Fruit fly (Drosophila melanogaster) whole organism, embryonic: ENCODE measurements around the gene CG42538.
A peak's percentile ranks its signal among the peaks of the same experiment; 100 is the strongest.

Experiments used
- CG11504 ChIP-seq: fragments of 200-800 bp; sonication (Bioruptor generic); optimal IDR thresholded peaks from 3 replicates; lab custom pipeline; 2019; ENCODE audit warnings: missing biosample characterization, mild to moderate bottlenecking, missing genetic modification characterization, moderate library complexity
- CG11695 ChIP-seq: fragments of 200-800 bp; sonication (Bioruptor generic); IDR thresholded peaks from 3 replicates; pipeline ENCODE4 v1.3.6; 2022; ENCODE audit warnings: missing biosample characterization, missing genetic modification characterization
- CG12219 ChIP-seq: fragments of 200-800 bp; sonication (Bioruptor generic); optimal IDR thresholded peaks from 3 replicates; lab custom pipeline; 2018; ENCODE audit warnings: missing biosample characterization, mild to moderate bottlenecking, missing genetic modification characterization
- CG13296 ChIP-seq: fragments of 200-800 bp; sonication (Bioruptor generic); optimal IDR thresholded peaks from 3 replicates; lab custom pipeline; 2018; ENCODE audit warnings: missing biosample characterization, mild to moderate bottlenecking, missing genetic modification characterization
- CG1529 ChIP-seq: fragments of 200-800 bp; sonication (Bioruptor generic); optimal IDR thresholded peaks from 3 replicates; lab custom pipeline; 2018; ENCODE audit warnings: missing biosample characterization, missing genetic modification characterization
- CG1602 ChIP-seq: fragments of 200-800 bp; sonication (Bioruptor generic); optimal IDR thresholded peaks from 3 replicates; lab custom pipeline; 2016; ENCODE audit warnings: missing biosample characterization, missing genetic modification characterization
- CG17361 ChIP-seq: fragments of 200-800 bp; sonication (Bioruptor generic); IDR thresholded peaks from 3 replicates; pipeline ENCODE4 v1.3.6; 2022; ENCODE audit warnings: missing biosample characterization, missing genetic modification characterization
- CG18262 ChIP-seq: fragments of 200-800 bp; optimal IDR thresholded peaks from 3 replicates; lab custom pipeline; 2019; ENCODE audit warnings: missing biosample characterization, mild to moderate bottlenecking, missing genetic modification characterization, moderate library complexity
- CG2678 ChIP-seq: fragments of 200-800 bp; sonication (Bioruptor generic); optimal IDR thresholded peaks from 3 replicates; lab custom pipeline; 2019; ENCODE audit warnings: missing biosample characterization, mild to moderate bottlenecking, missing genetic modification characterization, moderate library complexity
- CG30431 ChIP-seq: fragments of 200-800 bp; sonication (Bioruptor generic); optimal IDR thresholded peaks from 2 replicates; lab custom pipeline; 2017; ENCODE audit warnings: missing biosample characterization, missing genetic modification characterization
- CG31441 ChIP-seq: fragments of 200-800 bp; sonication (Bioruptor generic); IDR thresholded peaks from 2 replicates; pipeline ENCODE4 v1.3.6; 2022; ENCODE audit warnings: missing biosample characterization, missing genetic modification characterization
- CG3407 ChIP-seq: fragments of 200-800 bp; sonication (Bioruptor generic); optimal IDR thresholded peaks from 2 replicates; lab custom pipeline; 2018; ENCODE audit warnings: missing biosample characterization, mild to moderate bottlenecking, missing genetic modification characterization
- CG6791 ChIP-seq: fragments of 200-800 bp; sonication (Bioruptor generic); IDR thresholded peaks from 3 replicates; pipeline ENCODE4 v1.3.6; 2022; ENCODE audit warnings: missing biosample characterization, missing genetic modification characterization; ENCODE audit not compliant: partially characterized antibody
- CG6813 ChIP-seq: fragments of 200-800 bp; sonication (Bioruptor generic); optimal IDR thresholded peaks from 2 replicates; lab custom pipeline; 2017; ENCODE audit warnings: missing biosample characterization, missing genetic modification characterization, mild to moderate bottlenecking, moderate library complexity, missing genetic modification reagents
- CG8290 ChIP-seq, 3 experiments: fragments of 200-800 bp; sonication (Bioruptor generic); optimal IDR thresholded peaks; 2 replicates each; lab custom pipeline; 2016 to 2019; ENCODE audit warnings: missing biosample characterization in 3 of 3, missing genetic modification characterization in 3 of 3, mild to moderate bottlenecking in 2 of 3, moderate library complexity in 1 of 3
- CG8359 ChIP-seq: fragments of 200-800 bp; sonication (Bioruptor generic); optimal IDR thresholded peaks from 2 replicates; lab custom pipeline; 2017; ENCODE audit warnings: missing biosample characterization, mild to moderate bottlenecking, missing genetic modification characterization, borderline replicate concordance
- CoRest ChIP-seq: fragments of 200-800 bp; sonication (Bioruptor generic); optimal IDR thresholded peaks from 3 replicates; lab custom pipeline; 2018; ENCODE audit warnings: missing biosample characterization, mild to moderate bottlenecking, missing genetic modification characterization, moderate library complexity
- Ets65A ChIP-seq: fragments of 200-800 bp; sonication (Bioruptor generic); peaks from one replicate; lab custom pipeline; 2016; ENCODE audit warnings: missing biosample characterization, missing genetic modification characterization
- Hand ChIP-seq: fragments of 200-800 bp; sonication (Bioruptor generic); optimal IDR thresholded peaks from 2 replicates; lab custom pipeline; 2017; ENCODE audit warnings: mild to moderate bottlenecking, missing biosample characterization, missing genetic modification reagents, missing genetic modification characterization
- PHDP ChIP-seq: fragments of 200-800 bp; sonication (Bioruptor generic); optimal IDR thresholded peaks from 3 replicates; lab custom pipeline; 2018; ENCODE audit warnings: missing biosample characterization, mild to moderate bottlenecking, missing genetic modification characterization, moderate library complexity
- Side ChIP-seq: fragments of 200-800 bp; sonication (Bioruptor generic); optimal IDR thresholded peaks from 2 replicates; lab custom pipeline; 2016; ENCODE audit warnings: missing biosample characterization, missing genetic modification characterization
- Usf ChIP-seq: fragments of 200-800 bp; sonication (Bioruptor generic); optimal IDR thresholded peaks from 2 replicates; lab custom pipeline; 2017; ENCODE audit warnings: missing genotype, missing biosample characterization, missing genetic modification characterization
- crol ChIP-seq: fragments of 200-800 bp; sonication (Bioruptor generic); IDR thresholded peaks from 2 replicates; pipeline ENCODE4 v1.3.6; 2022; ENCODE audit warnings: missing biosample characterization, missing genetic modification characterization
- dati ChIP-seq: fragments of 200-800 bp; sonication (Bioruptor generic); IDR thresholded peaks from 2 replicates; pipeline ENCODE4 v1.3.6; 2022; ENCODE audit warnings: missing biosample characterization, missing genetic modification characterization
- esg ChIP-seq: fragments of 200-800 bp; sonication (Bioruptor generic); conservative IDR thresholded peaks from 2 replicates; pipeline ENCODE4 v1.3.6; 2022; ENCODE audit warnings: missing biosample characterization, missing genetic modification characterization
- hkb ChIP-seq, 2 experiments: fragments of 200-800 bp in 1 of 2; fragments of >200 bp in 1 of 2; sonication (Bioruptor generic) in 1 of 2; IDR thresholded peaks in 1 of 2; optimal IDR thresholded peaks in 1 of 2; 2 replicates each; pipeline versions ENCODE4 v1.3.6 to Lab custom; 2017 to 2022; ENCODE audit warnings: missing biosample characterization in 1 of 2, missing genetic modification characterization in 1 of 2
- lab ChIP-seq: fragments of 200-800 bp; sonication (Bioruptor generic); optimal IDR thresholded peaks from 3 replicates; lab custom pipeline; 2017; ENCODE audit warnings: missing biosample characterization, missing genetic modification characterization, mild to moderate bottlenecking, moderate library complexity, missing genetic modification reagents
- luna ChIP-seq: fragments of 200-800 bp; sonication (Bioruptor generic); optimal IDR thresholded peaks from 2 replicates; lab custom pipeline; 2016; ENCODE audit warnings: missing biosample characterization, missing genetic modification characterization
- nerfin-1 ChIP-seq: fragments of 200-800 bp; sonication (Bioruptor generic); optimal IDR thresholded peaks from 3 replicates; lab custom pipeline; 2019; ENCODE audit warnings: missing biosample characterization, mild to moderate bottlenecking, missing genetic modification characterization, moderate library complexity
- nom ChIP-seq: fragments of 200-800 bp; sonication (Bioruptor generic); optimal IDR thresholded peaks from 2 replicates; lab custom pipeline; 2017; ENCODE audit warnings: missing biosample characterization, missing genetic modification characterization, mild to moderate bottlenecking, moderate library complexity, missing genetic modification reagents
- pan ChIP-seq, 4 experiments: fragments of >200 bp in 3 of 4; fragments of 200-800 bp in 1 of 4; sonication (Bioruptor generic) in 1 of 4; optimal IDR thresholded peaks in 3 of 4; IDR thresholded peaks in 1 of 4; 2 replicates each; pipeline versions ENCODE4 v1.3.6 to Lab custom; 2017 to 2022; ENCODE audit warnings: missing biosample characterization in 2 of 4, missing genetic modification characterization in 2 of 4, mixed read lengths in 1 of 4
- prd ChIP-seq, 3 experiments: fragments of >200 bp in 2 of 3; fragments of 200-800 bp in 1 of 3; sonication (Bioruptor generic) in 1 of 3; optimal IDR thresholded peaks in 2 of 3; IDR thresholded peaks in 1 of 3; 2 replicates in 2 of 3; 3 replicates in 1 of 3; pipeline versions ENCODE4 v1.3.6 to Lab custom; 2017 to 2022; ENCODE audit warnings: missing biosample characterization in 1 of 3, missing genetic modification characterization in 1 of 3
- sc ChIP-seq, 3 experiments: fragments of >200 bp in 2 of 3; fragments of 200-800 bp in 1 of 3; sonication (Bioruptor generic) in 1 of 3; optimal IDR thresholded peaks; 2 replicates in 2 of 3; 3 replicates in 1 of 3; lab custom pipeline; 2017; ENCODE audit warnings: mild to moderate bottlenecking in 1 of 3, missing biosample characterization in 1 of 3, missing genetic modification characterization in 1 of 3, missing genetic modification reagents in 1 of 3
- sd ChIP-seq: fragments of 200-800 bp; sonication (Bioruptor generic); optimal IDR thresholded peaks from 3 replicates; lab custom pipeline; 2018; ENCODE audit warnings: missing biosample characterization, mild to moderate bottlenecking, missing genetic modification characterization, moderate library complexity
- sens ChIP-seq: fragments of 200-800 bp; sonication (Bioruptor generic); peaks from one replicate; lab custom pipeline; 2016; ENCODE audit warnings: missing biosample characterization, missing genetic modification characterization
- twi ChIP-seq: fragments of 200-800 bp; optimal IDR thresholded peaks from 2 replicates; lab custom pipeline; 2019; ENCODE audit warnings: missing biosample characterization, mild to moderate bottlenecking, missing genetic modification characterization, moderate library complexity
- unpg ChIP-seq: fragments of 200-800 bp; sonication (Bioruptor generic); optimal IDR thresholded peaks from 3 replicates; lab custom pipeline; 2018; ENCODE audit warnings: missing biosample characterization, mild to moderate bottlenecking, missing genetic modification characterization, moderate library complexity

The CG42538 gene

dm6 chr3L:16043045-16043781 is 8.9 kb downstream of the CG42538 start (continued):
- TF ChIP-seq luna (GFP tag; lab: Kevin White, UChicago) (no peak), CG2678 (peak; percentile 66), CG18262 (tag; lab: Kevin White, UChicago) (peak; percentile 85), nom (GFP tag; lab: Kevin White, UChicago) (peak; percentile 85), hkb (optimal IDR thresholded peaks at IDR 0.05; lab: Kevin White, UChicago) (no peak), hkb (GFP tag; IDR thresholded peaks at IDR 0.05; lab: Robert Waterston, UW) (peak; percentile 69), CG17361 (GFP tag; lab: Robert Waterston, UW) (peak; percentile 76; the same call in 2 of the 3 replicates), CG11695 (0 out of 3 replicates have a peak, but pooled peaks have one; percentile 48), nerfin-1 (peak; percentile 29), Ets65A (GFP tag; lab: Kevin White, UChicago) (no peak), pan (optimal IDR thresholded peaks at IDR 0.05; lab: Kevin White, UChicago) (no peak), pan (GFP tag; optimal IDR thresholded peaks at IDR 0.05 in 1 of 2, IDR thresholded peaks at IDR 0.05 in 1 of 2) (peak in 1 of 2 experiments; percentile 31), CG6791 (GFP tag; lab: Robert Waterston, UW) (peak; percentile 50; the same call in 1 of the 3 replicates), CG12219 (GFP tag; lab: Kevin White, UChicago) (no peak), esg (GFP tag; lab: Robert Waterston, UW) (peak; percentile 20; the same call in 1 of the 2 replicates), CoRest (tag; lab: Kevin White, UChicago) (peak; percentile 62), twi (tag; lab: Kevin White, UChicago) (peak; percentile 43), CG31441 (peak; percentile 66), CG8290 (GFP tag; optimal IDR thresholded peaks at IDR 0.05; lab: Kevin White, UChicago) (peak; percentile 30), CG8290 (tag; optimal IDR thresholded peaks at IDR 0.05; lab: Kevin White, UChicago) (no peak), sc (optimal IDR thresholded peaks at IDR 0.05; lab: Kevin White, UChicago) (no peak), sc (GFP tag; optimal IDR thresholded peaks at IDR 0.05; lab: Kevin White, UChicago) (peak; percentile 28), dati (no peak), crol (GFP tag; lab: Robert Waterston, UW) (peak; percentile 93), CG30431 (GFP tag; lab: Kevin White, UChicago) (peak; percentile 27), CG1529 (GFP tag; lab: Kevin White, UChicago) (peak; percentile 30), prd (optimal IDR thresholded peaks at IDR 0.05; lab: Kevin White, UChicago) (no peak), prd (GFP tag; IDR thresholded peaks at IDR 0.05; lab: Robert Waterston, UW) (peak; percentile 52; the same call in 1 of the 3 replicates), CG13296 (peak; percentile 42), Hand (GFP tag; lab: Kevin White, UChicago) (no peak), sd (tag; lab: Kevin White, UChicago) (peak; percentile 96), CG8359 (GFP tag; lab: Kevin White, UChicago) (peak; percentile 33), PHDP (tag; lab: Kevin White, UChicago) (peak; percentile 48), CG11504 (tag; lab: Kevin White, UChicago) (peak; percentile 71), unpg (GFP tag; lab: Kevin White, UChicago) (peak; percentile 49), sens (peak; percentile 62), Side (GFP tag; lab: Kevin White, UChicago) (no peak), CG1602 (GFP tag; lab: Kevin White, UChicago) (peak; percentile 6), CG3407 (GFP tag; lab: Kevin White, UChicago) (peak; percentile 48), CG6813 (peak; percentile 50), Usf (GFP tag; lab: Kevin White, UChicago) (no peak), lab (peak; percentile 50)
